Fruit fly (Drosophila melanogaster): ENCODE results near the gene CG4511.

The CG4511 gene

DNA sequence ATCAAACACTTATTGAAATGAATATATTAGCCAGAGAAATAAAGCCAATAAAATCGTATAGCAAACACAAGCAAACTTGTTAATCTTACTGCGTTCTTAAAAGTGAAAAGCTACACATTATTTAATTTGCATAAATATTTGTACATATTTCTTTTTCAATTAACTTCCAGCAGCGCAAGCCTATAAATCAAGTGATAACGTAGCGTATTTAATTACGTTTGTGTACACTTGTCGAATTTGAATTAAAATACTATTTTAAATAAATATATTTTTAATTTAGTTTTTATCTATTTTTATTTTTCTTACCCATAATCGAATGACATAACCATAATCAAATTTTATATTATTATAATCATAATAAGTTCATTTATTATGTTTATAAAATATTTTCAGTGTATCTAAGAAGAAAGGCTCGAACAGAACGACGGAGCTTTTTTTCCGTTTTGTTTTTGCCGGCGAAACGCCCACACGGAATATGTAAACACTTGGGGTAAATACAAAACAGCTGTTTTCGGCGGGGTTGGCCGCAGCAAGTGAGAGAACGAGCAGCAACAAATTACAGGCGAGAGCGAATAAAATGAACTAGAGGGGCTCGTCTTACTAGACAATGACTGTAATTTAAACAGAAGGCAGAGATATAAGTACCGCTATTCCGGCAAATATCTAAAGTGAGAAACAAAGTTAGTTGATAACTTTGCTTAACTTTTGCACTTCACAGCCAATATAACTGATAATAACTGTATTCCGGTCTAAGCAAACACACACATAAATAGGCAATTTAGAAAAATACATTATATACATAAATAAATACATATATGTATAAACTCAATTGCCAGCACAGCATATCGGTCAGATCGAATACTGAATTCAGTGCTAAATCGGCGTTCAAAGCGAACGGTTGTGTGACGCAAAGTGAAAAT lies 21.5 kb downstream of the CG4511 start, which contains the start of gene Sodh2 (continued):
- TF ChIP-seq C15 (GFP tag; IDR thresholded peaks at IDR 0.05) (no peak), CG8388 (GFP tag; optimal IDR thresholded peaks at IDR 0.05) (peak; percentile 51), CG4282 (GFP tag; optimal IDR thresholded peaks at IDR 0.05) (peak; percentile 20), CG13123 (GFP tag; optimal IDR thresholded peaks at IDR 0.05) (peak; percentile 23), Bteb2 (GFP tag; optimal IDR thresholded peaks at IDR 0.05) (peak; percentile 64), Blimp-1 (GFP tag; optimal IDR thresholded peaks at IDR 0.05) (peak; percentile 75), Oaz (GFP tag; IDR thresholded peaks at IDR 0.05) (0 out of 2 replicates have a peak, but pooled peaks have one; percentile 25), NfI (GFP tag; optimal IDR thresholded peaks at IDR 0.05) (peak; percentile 60), CG12299 (tag; optimal IDR thresholded peaks at IDR 0.05) (peak; percentile 2), Gug (GFP tag; IDR thresholded peaks at IDR 0.05) (peak; percentile 73; the same call in 2 of the 4 replicates), lbe (GFP tag; optimal IDR thresholded peaks at IDR 0.05) (peak; percentile 86), aop (GFP tag; IDR thresholded peaks at IDR 0.05) (no peak), gfzf (GFP tag; optimal IDR thresholded peaks at IDR 0.05) (no peak), Stat92E (GFP tag; optimal IDR thresholded peaks at IDR 0.05) (no peak), lmd (GFP tag; IDR thresholded peaks at IDR 0.05) (peak; percentile 83), exex (tag; optimal IDR thresholded peaks at IDR 0.05) (peak; percentile 59), CG34376 (GFP tag; optimal IDR thresholded peaks at IDR 0.05) (peak; percentile 83), peb (GFP tag; IDR thresholded peaks at IDR 0.05) (no peak), Hand (GFP tag; optimal IDR thresholded peaks at IDR 0.05) (peak; percentile 69), CG1603 (tag; optimal IDR thresholded peaks at IDR 0.05) (peak; percentile 81), CG16813 (GFP tag; IDR thresholded peaks at IDR 0.05; ENCODE audit: partially characterized antibody) (no peak), CG9215 (GFP tag; IDR thresholded peaks at IDR 0.05) (peak; percentile 61), CG18476 (GFP tag; optimal IDR thresholded peaks at IDR 0.05) (peak; percentile 30), cato (GFP tag; optimal IDR thresholded peaks at IDR 0.05; ENCODE audit: borderline replicate concordance) (no peak), CG33213 (GFP tag; optimal IDR thresholded peaks at IDR 0.05) (peak; percentile 53), Hr39 (optimal IDR thresholded peaks at IDR 0.05) (no peak), dm (GFP tag; optimal IDR thresholded peaks at IDR 0.05) (no peak), CG2678 (tag; optimal IDR thresholded peaks at IDR 0.05) (peak; percentile 89), CG4820 (GFP tag; optimal IDR thresholded peaks at IDR 0.05) (no peak), Nf-YC (tag; optimal IDR thresholded peaks at IDR 0.05) (peak; percentile 64), sna (GFP tag; IDR thresholded peaks at IDR 0.05; ENCODE audit: partially characterized antibody) (no peak), CG10959 (GFP tag; IDR thresholded peaks at IDR 0.05) (no peak), chn (GFP tag; optimal IDR thresholded peaks at IDR 0.05) (peak; percentile 22), CG31388 (GFP tag; optimal IDR thresholded peaks at IDR 0.05) (no peak), CG17361 (GFP tag; IDR thresholded peaks at IDR 0.05) (peak; percentile 88), Sin3A (optimal IDR thresholded peaks at IDR 0.05) (no peak), CG15011 (GFP tag; optimal IDR thresholded peaks at IDR 0.05) (peak; percentile 39), pzg (GFP tag; optimal IDR thresholded peaks at IDR 0.05) (peak; percentile 7), CG31441 (GFP tag; IDR thresholded peaks at IDR 0.05) (peak; percentile 87), B-H1 (GFP tag; IDR thresholded peaks at IDR 0.05) (no peak; the same call in 2 of the 3 replicates), Abd-B (GFP tag; optimal IDR thresholded peaks at IDR 0.05) (peak; percentile 18), CG10209 (GFP tag; optimal IDR thresholded peaks at IDR 0.05) (peak; percentile 73), CG3163 (GFP tag; optimal IDR thresholded peaks at IDR 0.05) (peak; percentile 33), CG8281 (tag; optimal IDR thresholded peaks at IDR 0.05) (peak; percentile 27), ken (GFP tag; IDR thresholded peaks at IDR 0.05) (peak; percentile 73), Rfx (GFP tag; IDR thresholded peaks at IDR 0.05) (peak; percentile 94), cad (GFP tag; optimal IDR thresholded peaks at IDR 0.05) (no peak), Sox102F (GFP tag; optimal IDR thresholded peaks at IDR 0.05) (peak; percentile 69), CG10565 (GFP tag; optimal IDR thresholded peaks at IDR 0.05) (no peak)

Measured in whole organism, embryonic.